Worm (Caenorhabditis elegans) whole organism, late embryonic: ENCODE data around the gene srt-32.

Experiments used
- C38D4.7 ChIP-seq: fragments of 200-800 bp; sonication (Bioruptor generic); optimal IDR thresholded peaks from 2 replicates; lab custom pipeline; 2018; ENCODE audit warnings: mild to moderate bottlenecking, missing genetic modification characterization, moderate library complexity, missing compliant biosample characterization
- F13H6.1 ChIP-seq: sonication (generic microtip); optimal IDR thresholded peaks from 2 replicates; lab custom pipeline; 2016; ENCODE audit warnings: missing genetic modification characterization, missing compliant biosample characterization
- K09A11.1 ChIP-seq: sonication (generic microtip); optimal IDR thresholded peaks from 2 replicates; lab custom pipeline; 2017; ENCODE audit warnings: antibody characterized with exemption, mild to moderate bottlenecking, missing genetic modification characterization, missing compliant biosample characterization; ENCODE audit not compliant: insufficient read depth
- ceh-19 ChIP-seq: fragments of 200-800 bp; sonication (Bioruptor generic); optimal IDR thresholded peaks from 2 replicates; lab custom pipeline; 2018; ENCODE audit warnings: mild to moderate bottlenecking, missing genetic modification characterization, missing compliant biosample characterization
- ceh-2 ChIP-seq: sonication (generic microtip); optimal IDR thresholded peaks from 2 replicates; lab custom pipeline; 2016; ENCODE audit warnings: missing genotype, missing genetic modification characterization, missing compliant biosample characterization
- ceh-22 ChIP-seq: sonication (generic microtip); optimal IDR thresholded peaks from 2 replicates; lab custom pipeline; 2017; ENCODE audit warnings: missing biosample characterization, missing genetic modification characterization
- ceh-24 ChIP-seq: sonication (generic microtip); optimal IDR thresholded peaks from 2 replicates; lab custom pipeline; 2016; ENCODE audit warnings: mild to moderate bottlenecking, missing genetic modification characterization, missing compliant biosample characterization
- ceh-30 ChIP-seq: fragments of 150-350 bp; optimal IDR thresholded peaks from 2 replicates; lab custom pipeline; 2014; ENCODE audit warnings: missing biosample characterization, missing genetic modification characterization
- ceh-31 ChIP-seq: sonication (generic microtip); optimal IDR thresholded peaks from 2 replicates; lab custom pipeline; 2016; ENCODE audit warnings: missing genetic modification characterization, missing compliant biosample characterization
- ceh-34 ChIP-seq: sonication (generic microtip); optimal IDR thresholded peaks from 2 replicates; lab custom pipeline; 2016; ENCODE audit warnings: mild to moderate bottlenecking, missing genetic modification characterization, missing compliant biosample characterization
- ceh-48 ChIP-seq: sonication (generic microtip); optimal IDR thresholded peaks from 2 replicates; lab custom pipeline; 2016; ENCODE audit warnings: missing genetic modification characterization, inconsistent platforms, missing compliant biosample characterization
- ceh-9 ChIP-seq: sonication (generic microtip); optimal IDR thresholded peaks from 2 replicates; lab custom pipeline; 2016; ENCODE audit warnings: mild to moderate bottlenecking, missing genetic modification characterization, inconsistent platforms, missing compliant biosample characterization
- dmd-4 ChIP-seq: sonication (generic microtip); optimal IDR thresholded peaks from 2 replicates; lab custom pipeline; 2016; ENCODE audit warnings: borderline replicate concordance, missing genetic modification characterization, missing compliant biosample characterization
- dve-1 ChIP-seq: sonication (generic microtip); optimal IDR thresholded peaks from 2 replicates; lab custom pipeline; 2017; ENCODE audit warnings: antibody characterized with exemption, mild to moderate bottlenecking, missing genetic modification characterization, missing compliant biosample characterization
- elt-2 ChIP-seq: sonication (generic microtip); optimal IDR thresholded peaks from 2 replicates; lab custom pipeline; 2016; ENCODE audit warnings: missing genetic modification reagents, missing genetic modification characterization, missing compliant biosample characterization
- elt-4 ChIP-seq: sonication (generic microtip); optimal IDR thresholded peaks from 2 replicates; lab custom pipeline; 2016; ENCODE audit warnings: missing genetic modification characterization, missing compliant biosample characterization
- eyg-1 ChIP-seq: sonication (generic microtip); optimal IDR thresholded peaks from 2 replicates; lab custom pipeline; 2016; ENCODE audit warnings: missing genotype, missing genetic modification characterization, missing compliant biosample characterization
- fax-1 ChIP-seq: sonication (generic microtip); optimal IDR thresholded peaks from 2 replicates; lab custom pipeline; 2016; ENCODE audit warnings: missing genotype, missing genetic modification characterization, missing compliant biosample characterization
- hlh-15 ChIP-seq: sonication (generic microtip); optimal IDR thresholded peaks from 2 replicates; lab custom pipeline; 2016; ENCODE audit warnings: missing genetic modification characterization, missing compliant biosample characterization
- hlh-30 ChIP-seq: sonication (generic microtip); optimal IDR thresholded peaks from 2 replicates; lab custom pipeline; 2017; ENCODE audit warnings: antibody characterized with exemption, missing genetic modification characterization, missing compliant biosample characterization; ENCODE audit not compliant: insufficient read depth
- hlh-6 ChIP-seq: sonication (generic microtip); optimal IDR thresholded peaks from 2 replicates; lab custom pipeline; 2016; ENCODE audit warnings: missing genotype, missing genetic modification characterization, missing compliant biosample characterization
- lim-6 ChIP-seq: sonication (generic microtip); optimal IDR thresholded peaks from 2 replicates; lab custom pipeline; 2016; ENCODE audit warnings: missing genetic modification characterization, missing compliant biosample characterization
- lin-11 ChIP-seq: fragments of 200-800 bp; sonication (Bioruptor generic); optimal IDR thresholded peaks from 2 replicates; lab custom pipeline; 2018; ENCODE audit warnings: mild to moderate bottlenecking, missing genetic modification characterization, missing compliant biosample characterization
- madf-2 ChIP-seq: sonication (generic microtip); optimal IDR thresholded peaks from 2 replicates; lab custom pipeline; 2017; ENCODE audit warnings: missing genetic modification characterization, missing compliant biosample characterization
- nfya-1 ChIP-seq: sonication (generic microtip); optimal IDR thresholded peaks from 2 replicates; lab custom pipeline; 2017; ENCODE audit warnings: missing genetic modification characterization, mild to moderate bottlenecking, missing compliant biosample characterization, antibody characterized with exemption, moderate library complexity
- nhr-11 ChIP-seq: fragments of 150-350 bp; optimal IDR thresholded peaks from 2 replicates; lab custom pipeline; 2014; ENCODE audit warnings: missing biosample characterization, missing genetic modification characterization
- npax-4 ChIP-seq: sonication (generic microtip); optimal IDR thresholded peaks from 2 replicates; lab custom pipeline; 2016; ENCODE audit warnings: missing genetic modification characterization, missing compliant biosample characterization
- pag-3 ChIP-seq: sonication (generic microtip); optimal IDR thresholded peaks from 2 replicates; lab custom pipeline; 2016; ENCODE audit warnings: missing compliant biosample characterization, missing genetic modification characterization, borderline replicate concordance
- pat-9 ChIP-seq: fragments of 200-800 bp; sonication (Bioruptor generic); optimal IDR thresholded peaks from 2 replicates; lab custom pipeline; 2018; ENCODE audit warnings: mild to moderate bottlenecking, missing genetic modification characterization, moderate library complexity, missing compliant biosample characterization
- pha-2 ChIP-seq: sonication (generic microtip); optimal IDR thresholded peaks from 2 replicates; lab custom pipeline; 2017; ENCODE audit warnings: mild to moderate bottlenecking, missing genetic modification characterization, missing compliant biosample characterization
- pha-4 ChIP-seq: fragments of 150-350 bp; optimal IDR thresholded peaks from 2 replicates; lab custom pipeline; 2018; ENCODE audit warnings: missing biosample characterization, missing genetic modification reagents, missing genetic modification characterization
- pqm-1 ChIP-seq: sonication (generic microtip); optimal IDR thresholded peaks from 2 replicates; lab custom pipeline; 2016; ENCODE audit warnings: missing genetic modification characterization, missing compliant biosample characterization
- pros-1 ChIP-seq: fragments of 150-350 bp; optimal IDR thresholded peaks from 2 replicates; lab custom pipeline; 2014; ENCODE audit warnings: missing biosample characterization, missing genetic modification reagents, missing genetic modification characterization
- ref-2 ChIP-seq: sonication (generic microtip); optimal IDR thresholded peaks from 2 replicates; lab custom pipeline; 2016; ENCODE audit warnings: missing genetic modification characterization, missing compliant biosample characterization
- sdc-2 ChIP-seq: sonication (generic microtip); optimal IDR thresholded peaks from 2 replicates; lab custom pipeline; 2016; ENCODE audit warnings: missing genotype, missing genetic modification characterization, missing compliant biosample characterization
- sox-2 ChIP-seq: fragments of 200-800 bp; sonication (Bioruptor generic); IDR thresholded peaks from 2 replicates; pipeline ENCODE4 v1.3.6; 2022; ENCODE audit warnings: missing genetic modification reagents, missing genetic modification characterization, missing compliant biosample characterization
- syd-9 ChIP-seq: sonication (generic microtip); optimal IDR thresholded peaks from 2 replicates; lab custom pipeline; 2016; ENCODE audit warnings: mild to moderate bottlenecking, missing genetic modification characterization, moderate library complexity, missing compliant biosample characterization
- tbx-7 ChIP-seq: sonication (generic microtip); optimal IDR thresholded peaks from 2 replicates; lab custom pipeline; 2016; ENCODE audit warnings: missing genotype, missing genetic modification characterization, missing compliant biosample characterization
- ttx-3 ChIP-seq: sonication (generic microtip); optimal IDR thresholded peaks from 2 replicates; lab custom pipeline; 2016; ENCODE audit warnings: missing genetic modification reagents, missing genetic modification characterization, missing compliant biosample characterization
- unc-3 ChIP-seq, 2 experiments: fragments of 200-800 bp in 1 of 2; sonication (Bioruptor generic) in 1 of 2; sonication (generic microtip) in 1 of 2; conservative IDR thresholded peaks in 1 of 2; optimal IDR thresholded peaks in 1 of 2; 2 replicates each; pipeline versions ENCODE4 v1.3.6 to Lab custom; 2016 to 2022; ENCODE audit warnings: missing compliant biosample characterization in 2 of 2, missing genetic modification characterization in 2 of 2, missing genetic modification reagents in 1 of 2
- unc-42 ChIP-seq: sonication (generic microtip); optimal IDR thresholded peaks from 2 replicates; lab custom pipeline; 2016; ENCODE audit warnings: missing genotype, missing genetic modification characterization, missing compliant biosample characterization
- unc-55 ChIP-seq: sonication (generic microtip); optimal IDR thresholded peaks from 2 replicates; lab custom pipeline; 2017; ENCODE audit warnings: missing biosample characterization, missing genetic modification reagents, missing genetic modification characterization
- ztf-16 ChIP-seq: sonication (generic microtip); optimal IDR thresholded peaks from 2 replicates; lab custom pipeline; 2017; ENCODE audit warnings: missing genetic modification characterization, missing compliant biosample characterization

srt-32 gene

DNA sequence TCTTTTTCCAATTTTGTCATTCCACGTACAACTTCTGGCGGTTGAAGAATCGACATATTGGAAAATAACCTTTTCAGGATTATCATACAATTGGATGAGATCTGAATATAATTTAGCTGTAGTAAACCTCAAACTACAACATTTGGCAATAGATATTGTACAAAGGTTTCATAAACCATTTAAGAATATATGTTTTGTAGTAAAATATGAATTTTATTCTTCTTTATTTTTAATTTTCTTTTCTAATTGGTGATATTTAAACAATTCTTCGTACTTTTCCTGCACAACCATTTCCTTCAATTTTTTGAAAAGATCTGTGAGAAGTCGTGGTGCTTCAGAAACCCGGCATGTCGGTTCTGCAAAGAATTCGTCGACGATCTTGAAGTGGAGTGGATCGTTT is 38.4 kb upstream of the srt-32 start, which contains the start of gene C53A5.17:
Gene C53A5.17, minus strand, starts transcription at position 101 of the 400 bp plus-strand sequence.
- TF ChIP-seq ceh-24 (tag; lab: Kevin White, UChicago) (no peak), ttx-3 (tag; lab: Kevin White, UChicago) (no peak), ref-2 (tag; lab: Kevin White, UChicago) (no peak), hlh-15 (tag; lab: Kevin White, UChicago) (no peak), lim-6 (tag; lab: Kevin White, UChicago) (no peak), ceh-30 (tag; lab: Kevin White, UChicago) (no peak), tbx-7 (no peak), ceh-19 (GFP tag; lab: Kevin White, UChicago) (no peak), madf-2 (tag; lab: Kevin White, UChicago) (no peak), ceh-31 (no peak), elt-4 (tag; lab: Kevin White, UChicago) (no peak), ceh-2 (tag; lab: Kevin White, UChicago) (no peak), unc-55 (GFP tag; lab: Kevin White, UChicago) (no peak), nhr-11 (tag; lab: Kevin White, UChicago) (no peak), pqm-1 (tag; lab: Kevin White, UChicago) (no peak), pros-1 (tag; lab: Kevin White, UChicago) (no peak)
- TF ChIP-seq, all 69 proteins: peak for 0

DNA sequence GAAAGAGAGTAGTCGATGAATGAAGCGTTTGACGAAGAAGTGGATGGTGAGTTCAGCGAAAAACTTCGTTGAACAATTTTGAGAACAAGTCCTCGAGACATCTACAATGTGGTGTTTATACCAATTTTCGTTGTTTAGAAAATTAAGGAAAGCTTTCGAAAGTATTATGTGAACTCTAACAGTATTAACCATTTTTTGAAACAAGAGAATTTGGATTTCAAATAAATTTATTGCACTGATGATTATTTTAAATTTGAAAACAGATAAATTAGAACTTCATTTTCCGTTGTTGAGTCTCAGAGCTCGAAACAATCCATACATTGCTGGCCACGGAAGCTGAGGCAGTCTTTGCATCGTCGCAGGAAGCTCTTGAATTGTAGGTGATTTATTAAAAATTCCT is 36.9 kb upstream of the srt-32 start, which contains the start of gene C53A5.16:
Gene C53A5.16, minus strand, starts transcription at position 101 of the 400 bp plus-strand sequence.
- TF ChIP-seq sdc-2 (tag; lab: Kevin White, UChicago) (no peak), syd-9 (tag; lab: Kevin White, UChicago) (no peak), dmd-4 (tag; lab: Kevin White, UChicago) (no peak), ceh-22 (tag; lab: Kevin White, UChicago) (no peak), F13H6.1 (tag; lab: Kevin White, UChicago) (no peak)

DNA sequence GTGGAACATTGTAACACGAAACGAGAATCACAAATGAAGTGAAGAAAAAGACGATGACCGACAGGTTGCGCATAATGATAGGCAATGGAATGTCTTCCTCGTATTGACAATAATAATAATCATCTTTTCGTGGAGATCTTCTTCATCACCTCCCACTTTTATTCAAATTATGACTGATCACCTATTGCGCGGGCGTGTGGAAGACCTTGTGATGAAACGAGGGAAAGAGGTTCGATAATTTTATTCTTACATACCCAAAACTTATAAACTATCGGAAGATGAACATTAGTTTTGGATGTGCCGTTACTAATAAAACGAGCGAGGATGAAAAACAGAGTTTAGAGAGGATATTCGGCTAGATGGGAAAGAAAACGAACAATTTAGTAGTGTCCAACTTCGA is 36.3 kb upstream of the srt-32 start, which contains the start of gene C53A5.2:
Gene C53A5.2, minus strand, starts transcription at position 101 of the 400 bp plus-strand sequence.
- TF ChIP-seq K09A11.1 (no peak), ceh-48 (no peak), hlh-6 (no peak), npax-4 (tag; lab: Kevin White, UChicago) (no peak), sox-2 (no peak), nfya-1 (tag; lab: Kevin White, UChicago) (no peak), sdc-2 (tag; lab: Kevin White, UChicago) (no peak), lin-11 (tag; lab: Kevin White, UChicago) (no peak), unc-42 (tag; lab: Kevin White, UChicago) (no peak), pqm-1 (tag; lab: Kevin White, UChicago) (no peak), hlh-30 (tag; lab: Kevin White, UChicago) (no peak), pat-9 (tag; lab: Kevin White, UChicago) (no peak), ceh-31 (no peak), pag-3 (tag; lab: Kevin White, UChicago) (no peak), nhr-11 (tag; lab: Kevin White, UChicago) (no peak), unc-3 (GFP tag; conservative IDR thresholded peaks at IDR 0.05; lab: Robert Waterston, UW) (no peak), unc-3 (tag; optimal IDR thresholded peaks at IDR 0.05; lab: Kevin White, UChicago) (no peak)

DNA sequence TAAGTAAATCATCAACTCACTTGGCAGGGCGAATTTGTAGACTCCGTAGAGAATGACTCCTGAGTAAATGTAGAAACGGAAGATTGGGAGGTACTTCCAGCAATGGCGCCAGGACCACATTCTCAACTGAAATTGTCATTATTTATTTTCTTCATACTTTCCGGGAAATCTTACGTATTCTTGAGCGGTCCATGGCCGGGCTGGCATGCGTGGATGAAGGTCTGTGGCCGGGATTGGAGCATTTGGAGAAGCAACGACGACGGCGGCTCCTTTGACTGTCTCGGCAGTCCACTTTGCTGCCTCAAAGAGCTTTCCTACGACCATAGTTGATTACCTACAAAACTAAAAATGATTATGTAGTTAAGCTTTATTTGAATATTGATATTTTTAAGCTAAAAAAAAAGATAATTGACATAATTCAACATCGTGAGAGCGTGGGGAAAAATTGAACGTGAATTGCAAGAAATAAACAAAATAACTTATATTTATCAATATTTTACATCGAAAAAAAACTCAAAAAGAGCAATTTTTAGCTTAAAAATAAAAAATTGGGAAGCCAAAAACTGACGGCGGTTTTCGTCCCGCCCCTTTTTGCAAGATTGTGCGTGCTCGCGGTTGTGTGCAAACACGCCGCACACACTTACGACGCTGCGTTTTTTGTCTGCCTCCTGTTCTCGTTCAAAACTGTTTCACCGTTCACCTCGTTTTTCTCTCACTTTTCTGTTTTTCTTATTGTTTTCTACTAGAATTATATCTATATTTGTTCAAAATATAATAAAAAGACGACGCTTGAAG is 35.4 kb upstream of the srt-32 start, which contains the start of gene ril-1:
Gene ril-1, minus strand, starts transcription at position 342 of the 795 bp plus-strand sequence.
- TF ChIP-seq K09A11.1 (peak; percentile 69), unc-42 (tag; lab: Kevin White, UChicago) (no peak), ceh-30 (tag; lab: Kevin White, UChicago) (no peak), pha-4 (tag; lab: Kevin White, UChicago) (no peak), dve-1 (no peak), tbx-7 (no peak), C38D4.7 (peak; percentile 33), ztf-16 (tag; lab: Kevin White, UChicago) (peak; percentile 62), fax-1 (tag; lab: Kevin White, UChicago) (peak; percentile 12), eyg-1 (tag; lab: Kevin White, UChicago) (peak; percentile 3), ttx-3 (tag; lab: Kevin White, UChicago) (peak; percentile 53), madf-2 (tag; lab: Kevin White, UChicago) (no peak), elt-2 (tag; lab: Kevin White, UChicago) (peak; percentile 74), hlh-6 (no peak), ceh-34 (tag; lab: Kevin White, UChicago) (no peak), pha-2 (tag; lab: Kevin White, UChicago) (no peak), ceh-9 (no peak), lim-6 (tag; lab: Kevin White, UChicago) (no peak), elt-4 (tag; lab: Kevin White, UChicago) (no peak)
